Worm (Caenorhabditis elegans): Measurements from ENCODE around the gene srh-265.

The srh-265 gene

DNA sequence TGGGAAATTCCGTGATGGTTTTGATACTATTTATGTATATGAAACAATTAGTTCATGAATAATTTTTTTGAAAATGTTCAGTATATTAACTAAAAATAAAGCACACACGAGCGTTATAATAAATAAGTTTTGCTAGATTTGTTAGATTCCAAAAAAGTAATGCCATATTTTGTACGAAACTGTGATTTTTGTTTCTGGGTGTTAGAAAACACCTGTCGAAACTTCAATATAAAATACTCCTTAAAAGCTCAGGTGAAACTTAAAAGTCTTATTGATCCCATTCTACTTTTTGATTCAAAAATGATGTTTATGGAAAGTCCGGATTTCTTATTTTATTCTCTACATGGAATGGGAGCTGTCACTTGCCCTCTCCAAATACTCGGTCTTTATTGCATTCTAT, at the start of gene srh-265:
srh-265 (plus strand) TSS at position 301 of the 400 bp plus-strand sequence.
- TF ChIP-seq sma-9 (GFP tag; optimal IDR thresholded peaks at IDR 0.05) (no peak), sma-9 (tag; optimal IDR thresholded peaks at IDR 0.05) (no peak), F13H6.1 (tag; optimal IDR thresholded peaks at IDR 0.05) (no peak), mbf-1 (tag; optimal IDR thresholded peaks at IDR 0.05) (no peak), mdl-1 (tag; optimal IDR thresholded peaks at IDR 0.05) (no peak), gmeb-1 (tag; optimal IDR thresholded peaks at IDR 0.05) (no peak), nhr-21 (tag; optimal IDR thresholded peaks at IDR 0.05) (no peak), nhr-12 (tag; optimal IDR thresholded peaks at IDR 0.05) (no peak), ztf-4 (tag; optimal IDR thresholded peaks at IDR 0.05) (no peak), lin-11 (tag; optimal IDR thresholded peaks at IDR 0.05) (no peak), R02D3.7 (tag; optimal IDR thresholded peaks at IDR 0.05) (no peak), sem-4 (tag; optimal IDR thresholded peaks at IDR 0.05) (no peak), lin-39 (tag; optimal IDR thresholded peaks at IDR 0.05) (no peak), unc-55 (GFP tag; optimal IDR thresholded peaks at IDR 0.05) (no peak), aly-2 (tag; optimal IDR thresholded peaks at IDR 0.05) (no peak), ceh-16 (tag; optimal IDR thresholded peaks at IDR 0.05) (no peak), ceh-82 (tag; optimal IDR thresholded peaks at IDR 0.05) (no peak), lsy-2 (tag; optimal IDR thresholded peaks at IDR 0.05) (no peak), nhr-237 (tag; optimal IDR thresholded peaks at IDR 0.05) (no peak), blmp-1 (tag; optimal IDR thresholded peaks at IDR 0.05; ENCODE audit: insufficient read depth) (no peak), unc-62 (GFP tag; optimal IDR thresholded peaks at IDR 0.05) (no peak)

DNA sequence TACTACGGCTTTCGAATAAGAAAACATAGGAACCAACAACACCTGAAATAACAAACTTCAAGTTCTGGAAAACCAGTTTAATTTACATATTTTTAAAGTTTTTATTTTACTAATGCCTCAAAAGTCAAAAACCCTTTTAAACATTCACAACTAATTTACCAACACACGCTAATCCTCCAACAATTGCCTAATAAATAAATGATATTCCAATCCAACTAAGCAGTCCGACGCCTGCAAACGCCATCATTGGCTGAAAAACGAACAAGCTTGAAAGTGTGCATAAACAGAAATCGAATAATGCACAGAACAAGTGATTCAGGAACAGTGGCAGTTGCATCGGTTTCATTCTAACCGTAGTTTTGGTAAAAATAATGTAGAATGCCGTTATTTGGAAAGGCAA, 48.3 kb upstream of the srh-265 start:
- TF ChIP-seq nhr-237 (tag; optimal IDR thresholded peaks at IDR 0.05) = no peak
- TF ChIP-seq mdl-1 (tag; optimal IDR thresholded peaks at IDR 0.05) = no peak
- TF ChIP-seq ama-1 (optimal IDR thresholded peaks at IDR 0.05) = no peak
- TF ChIP-seq elt-1 (tag; optimal IDR thresholded peaks at IDR 0.05) = no peak

DNA sequence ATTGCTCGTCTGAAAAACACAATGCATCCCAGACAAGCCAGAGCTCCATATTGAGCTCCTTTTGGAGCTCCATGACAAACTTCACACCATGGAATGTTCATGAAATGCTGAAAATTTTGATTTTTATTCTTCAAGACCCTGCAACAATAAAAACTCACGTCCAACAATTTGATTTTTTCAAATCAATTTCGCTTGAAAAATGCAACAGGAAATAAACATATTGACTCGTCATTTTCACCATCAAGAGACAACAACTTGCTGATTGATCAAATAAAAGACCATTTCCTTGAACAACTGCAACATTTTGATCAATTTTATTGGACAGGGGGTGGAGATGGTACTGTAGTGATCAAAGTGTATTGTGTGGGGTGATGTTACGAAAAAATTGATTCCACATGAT, 46.3 kb upstream of the srh-265 start, which contains the start of gene nhr-269:
nhr-269 (minus strand) TSS at position 101 of the 400 bp plus-strand sequence.
- TF ChIP-seq nhr-237 (tag; optimal IDR thresholded peaks at IDR 0.05) (no peak), zag-1 (tag; optimal IDR thresholded peaks at IDR 0.05) (no peak), lin-13 (GFP tag; optimal IDR thresholded peaks at IDR 0.05) (no peak), unc-62 (GFP tag; optimal IDR thresholded peaks at IDR 0.05) (no peak), C34F6.9 (tag; optimal IDR thresholded peaks at IDR 0.05) (no peak), ztf-1 (GFP tag; conservative IDR thresholded peaks at IDR 0.05) (no peak), elt-3 (tag; optimal IDR thresholded peaks at IDR 0.05) (no peak), nhr-23 (tag; optimal IDR thresholded peaks at IDR 0.05) (no peak), R02D3.7 (tag; optimal IDR thresholded peaks at IDR 0.05) (no peak), lin-39 (tag; optimal IDR thresholded peaks at IDR 0.05) (no peak), nhr-25 (tag; optimal IDR thresholded peaks at IDR 0.05) (no peak), nhr-6 (tag; optimal IDR thresholded peaks at IDR 0.05) (no peak), mdl-1 (tag; optimal IDR thresholded peaks at IDR 0.05) (no peak), ceh-16 (tag; optimal IDR thresholded peaks at IDR 0.05) (no peak), nhr-77 (tag; optimal IDR thresholded peaks at IDR 0.05) (no peak), egl-27 (tag; optimal IDR thresholded peaks at IDR 0.05) (no peak), lin-11 (tag; optimal IDR thresholded peaks at IDR 0.05) (no peak)

DNA sequence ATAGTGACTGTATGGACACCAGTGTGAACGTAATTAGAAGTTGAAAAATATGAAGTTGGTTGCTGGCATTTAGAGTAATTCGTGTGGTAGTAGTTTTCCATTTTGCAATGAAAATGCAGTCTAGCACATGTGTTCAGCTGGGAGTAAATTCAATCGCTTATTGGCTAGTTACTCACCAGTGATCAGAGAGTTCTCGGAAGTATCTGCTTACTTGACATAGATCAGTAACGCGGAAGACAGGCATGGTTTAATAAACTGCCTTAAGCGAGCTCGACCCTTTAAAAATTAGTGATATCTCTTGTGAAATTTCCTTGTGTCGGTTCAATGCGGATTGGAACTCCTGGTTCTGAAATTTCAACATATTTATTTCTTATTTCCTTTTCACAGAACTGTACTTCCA, 39.8 kb upstream of the srh-265 start, which contains the start of gene srh-52:
srh-52 (minus strand) TSS at position 101 of the 400 bp plus-strand sequence.
- TF ChIP-seq ceh-82 (tag; optimal IDR thresholded peaks at IDR 0.05) (no peak), ztf-1 (GFP tag; conservative IDR thresholded peaks at IDR 0.05) (no peak)

DNA sequence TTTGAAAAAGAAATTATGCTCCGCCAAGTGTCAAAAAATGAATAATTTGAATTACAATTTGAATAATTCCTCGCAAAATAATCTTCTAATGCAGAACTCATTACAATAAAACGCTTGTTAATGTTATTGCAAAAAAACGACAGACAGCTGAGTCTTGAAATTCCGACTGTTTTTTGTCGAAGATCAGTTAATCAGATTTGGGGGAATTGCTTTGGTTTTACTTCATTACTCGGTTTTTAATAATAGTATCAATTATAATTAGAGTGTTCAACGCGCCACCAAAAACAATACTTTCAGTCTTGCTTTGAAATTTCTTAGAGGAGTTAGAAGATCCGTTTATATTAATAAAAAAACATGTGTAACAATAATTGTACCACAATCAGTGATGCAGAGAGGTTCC, 38.1 kb upstream of the srh-265 start, which contains the start of gene srh-122:
srh-122 (minus strand) TSS at position 101 of the 400 bp plus-strand sequence.
- TF ChIP-seq skn-1 (tag; optimal IDR thresholded peaks at IDR 0.05) (no peak), ama-1 (optimal IDR thresholded peaks at IDR 0.05) (no peak), lsy-2 (tag; optimal IDR thresholded peaks at IDR 0.05) (no peak), mab-5 (tag; optimal IDR thresholded peaks at IDR 0.05) (no peak), sma-9 (GFP tag; optimal IDR thresholded peaks at IDR 0.05) (no peak), sma-9 (tag; optimal IDR thresholded peaks at IDR 0.05) (no peak), gmeb-1 (tag; optimal IDR thresholded peaks at IDR 0.05) (no peak), lin-13 (GFP tag; optimal IDR thresholded peaks at IDR 0.05) (no peak), egl-27 (tag; optimal IDR thresholded peaks at IDR 0.05) (no peak), ztf-11 (tag; optimal IDR thresholded peaks at IDR 0.05) (no peak), nhr-23 (tag; optimal IDR thresholded peaks at IDR 0.05) (no peak), nhr-77 (tag; optimal IDR thresholded peaks at IDR 0.05) (no peak), fos-1 (tag; optimal IDR thresholded peaks at IDR 0.05) (no peak)

Measured in whole organism, L2 larva.